Worm (Caenorhabditis elegans): ENCODE data around the gene try-5.

ce11 chrV:9381846-9382363, 35.1 kb downstream of the try-5 start, which contains the start of gene E02C12.12:
- TF ChIP-seq ztf-11 (tag; optimal IDR thresholded peaks at IDR 0.05) = no peak
- no peak for TF ChIP-seq unc-39 (tag; optimal IDR thresholded peaks at IDR 0.05)
- no peak for TF ChIP-seq unc-62 (GFP tag; optimal IDR thresholded peaks at IDR 0.05)
- no peak for TF ChIP-seq alr-1 (tag; optimal IDR thresholded peaks at IDR 0.05)
- TF ChIP-seq egl-27 (tag; optimal IDR thresholded peaks at IDR 0.05) = no peak
- no peak for TF ChIP-seq aly-2 (tag; optimal IDR thresholded peaks at IDR 0.05)
- no peak for TF ChIP-seq elt-3 (tag; optimal IDR thresholded peaks at IDR 0.05)
